Worm (Caenorhabditis elegans) whole organism, L4 larva: ENCODE results near the gene gem-1.

ENCODE experiments used
- D1046.2 ChIP-seq: fragments of 200-800 bp; sonication (Bioruptor generic); IDR thresholded peaks from 2 replicates; pipeline ENCODE4 v1.3.6; 2022; ENCODE audit warnings: missing genetic modification characterization, missing compliant biosample characterization
- ama-1 ChIP-seq: fragments of 150-350 bp; optimal IDR thresholded peaks from 2 replicates; lab custom pipeline; 2014; ENCODE audit warnings: inconsistent platforms, mixed read lengths
- ces-1 ChIP-seq: fragments of 150-350 bp; sonication (generic microtip); optimal IDR thresholded peaks from 4 replicates; lab custom pipeline; 2014; ENCODE audit warnings: missing biosample characterization, missing genetic modification reagents, missing genetic modification characterization
- dpl-1 ChIP-seq: fragments of 150-350 bp; optimal IDR thresholded peaks from 2 replicates; lab custom pipeline; 2014; ENCODE audit warnings: missing biosample characterization, missing genetic modification reagents, missing genetic modification characterization
- fkh-10 ChIP-seq: fragments of 150-350 bp; optimal IDR thresholded peaks from 2 replicates; lab custom pipeline; 2014; ENCODE audit warnings: missing biosample characterization, missing genetic modification reagents, missing genetic modification characterization
- hif-1 ChIP-seq, 2 experiments: sonication (generic microtip); optimal IDR thresholded peaks; 2 replicates each; lab custom pipeline; 2016 to 2017; ENCODE audit warnings: missing compliant biosample characterization in 2 of 2, missing genetic modification characterization in 2 of 2, missing genetic modification reagents in 2 of 2, missing genotype in 2 of 2, mild to moderate bottlenecking in 1 of 2
- lim-7 ChIP-seq: fragments of 200-800 bp; sonication (Bioruptor generic); IDR thresholded peaks from 2 replicates; pipeline ENCODE4 v1.3.6; 2022; ENCODE audit warnings: missing genetic modification characterization, missing compliant biosample characterization
- lin-13 ChIP-seq: fragments of 150-350 bp; optimal IDR thresholded peaks from 2 replicates; lab custom pipeline; 2014; ENCODE audit warnings: missing biosample characterization, missing genetic modification reagents, missing genetic modification characterization
- lin-15B ChIP-seq: fragments of 150-350 bp; sonication (generic microtip); optimal IDR thresholded peaks from 3 replicates; lab custom pipeline; 2014; ENCODE audit warnings: missing biosample characterization, missing genetic modification characterization
- skn-1 ChIP-seq: fragments of 150-350 bp; optimal IDR thresholded peaks from 2 replicates; lab custom pipeline; 2014; ENCODE audit warnings: missing biosample characterization, missing genetic modification characterization
- zag-1 ChIP-seq: fragments of 150-350 bp; optimal IDR thresholded peaks from 2 replicates; lab custom pipeline; 2014; ENCODE audit warnings: missing biosample characterization, missing genetic modification characterization
- ztf-11 ChIP-seq: fragments of 150-350 bp; optimal IDR thresholded peaks from 2 replicates; lab custom pipeline; 2014; ENCODE audit warnings: missing biosample characterization, missing genetic modification characterization

ce11 chrX:13366955-13367354 lies 9.8 kb downstream of the gem-1 start:
- TF ChIP-seq dpl-1 (GFP tag; lab: Kevin White, UChicago) (no peak), ces-1 (GFP tag; lab: Kevin White, UChicago) (no peak), ztf-11 (tag; lab: Kevin White, UChicago) (no peak), lim-7 (GFP tag; lab: Robert Waterston, UW) (no peak), fkh-10 (GFP tag; lab: Kevin White, UChicago) (no peak), ama-1 (lab: Kevin White, UChicago) (no peak), D1046.2 (no peak), hif-1 (tag; optimal IDR thresholded peaks at IDR 0.05; lab: Kevin White, UChicago) (no peak), lin-13 (no peak), skn-1 (tag; lab: Kevin White, UChicago) (no peak), zag-1 (tag; lab: Kevin White, UChicago) (no peak), lin-15B (tag; lab: Kevin White, UChicago) (no peak)
